Worm (Caenorhabditis elegans) whole organism, L1 larva: Measurements from ENCODE around the gene mpst-7.

Source experiments
- ceh-88 ChIP-seq: fragments of 200-800 bp; sonication (Bioruptor generic); IDR thresholded peaks from 2 replicates; pipeline ENCODE4 v1.3.6; 2022; ENCODE audit warnings: missing genetic modification characterization, missing compliant biosample characterization
- egl-27 ChIP-seq, 2 experiments: fragments of 150-350 bp in 1 of 2; sonication (generic microtip); optimal IDR thresholded peaks; 3 replicates each; lab custom pipeline; 2017 to 2018; ENCODE audit warnings: missing biosample characterization in 2 of 2, missing genetic modification characterization in 2 of 2, missing genetic modification reagents in 2 of 2
- elt-3 ChIP-seq, 6 experiments: fragments of 150-350 bp in 1 of 6; sonication (generic microtip); optimal IDR thresholded peaks; 2 replicates each; lab custom pipeline; 2017 to 2018; ENCODE audit warnings: missing biosample characterization in 6 of 6, missing genetic modification characterization in 6 of 6, inconsistent platforms in 1 of 6
- fkh-8 ChIP-seq: sonication (generic microtip); optimal IDR thresholded peaks from 2 replicates; lab custom pipeline; 2016; ENCODE audit warnings: mild to moderate bottlenecking, missing genetic modification characterization, missing compliant biosample characterization
- lin-13 ChIP-seq: fragments of 150-350 bp; optimal IDR thresholded peaks from 2 replicates; lab custom pipeline; 2014; ENCODE audit warnings: missing biosample characterization, missing genetic modification reagents, missing genetic modification characterization
- lir-3 ChIP-seq: sonication (generic microtip); optimal IDR thresholded peaks from 2 replicates; lab custom pipeline; 2016; ENCODE audit warnings: mild to moderate bottlenecking, missing genetic modification characterization, moderate library complexity, missing compliant biosample characterization; ENCODE audit not compliant: poor library complexity
- lsy-2 ChIP-seq, 2 experiments: fragments of 150-350 bp; optimal IDR thresholded peaks; 2 replicates each; lab custom pipeline; 2014; ENCODE audit warnings: missing biosample characterization in 2 of 2, missing genetic modification characterization in 2 of 2
- nhr-28 ChIP-seq: fragments of 150-350 bp; optimal IDR thresholded peaks from 2 replicates; lab custom pipeline; 2014; ENCODE audit warnings: missing biosample characterization, missing genetic modification characterization
- nhr-76 ChIP-seq: sonication (generic microtip); optimal IDR thresholded peaks from 2 replicates; lab custom pipeline; 2017; ENCODE audit warnings: missing biosample characterization, missing genetic modification characterization
- skn-1 ChIP-seq: fragments of 150-350 bp; optimal IDR thresholded peaks from 2 replicates; lab custom pipeline; 2014; ENCODE audit warnings: missing biosample characterization, missing genetic modification characterization
- tbx-2 ChIP-seq: sonication (generic microtip); optimal IDR thresholded peaks from 2 replicates; lab custom pipeline; 2016; ENCODE audit warnings: missing genetic modification characterization, missing compliant biosample characterization
- unc-62 ChIP-seq: fragments of 150-350 bp; optimal IDR thresholded peaks from 2 replicates; lab custom pipeline; 2014; ENCODE audit warnings: missing biosample characterization, missing genetic modification reagents, missing genetic modification characterization
- xbp-1 ChIP-seq: sonication (generic microtip); optimal IDR thresholded peaks from 2 replicates; lab custom pipeline; 2016; ENCODE audit warnings: missing genetic modification characterization, missing compliant biosample characterization
- ztf-11 ChIP-seq, 2 experiments: sonication (generic microtip); optimal IDR thresholded peaks; 2 replicates each; lab custom pipeline; 2016 to 2017; ENCODE audit warnings: missing genetic modification characterization in 2 of 2, missing biosample characterization in 1 of 2, missing compliant biosample characterization in 1 of 2

DNA sequence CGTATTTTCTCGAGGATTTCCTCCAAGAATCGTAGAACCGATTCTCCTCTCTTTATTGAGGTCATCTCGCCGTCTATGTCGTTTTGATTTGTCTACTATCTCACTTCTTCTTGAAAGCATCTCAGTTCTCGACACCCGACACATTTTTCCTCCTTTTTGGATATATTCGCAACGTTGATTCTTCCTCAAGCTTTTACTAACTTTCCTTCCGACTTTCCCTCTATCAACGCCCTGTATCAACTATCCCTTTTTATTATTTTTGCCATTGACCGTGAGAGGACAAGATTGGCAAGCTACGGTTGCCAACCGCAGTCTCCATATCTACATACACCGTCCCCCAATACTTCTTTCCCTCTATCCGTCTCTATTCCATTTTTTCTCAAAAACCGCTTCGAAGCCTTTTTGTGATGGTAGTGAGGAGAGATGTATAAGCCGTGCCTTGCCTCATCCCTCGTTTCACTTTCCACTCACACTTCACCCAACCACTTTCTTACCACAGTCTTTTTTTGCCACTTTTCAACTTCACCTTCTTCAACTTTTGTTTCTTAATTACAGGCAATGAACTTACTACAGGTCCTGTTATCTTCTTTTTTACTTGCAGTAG lies 31.9 kb downstream of the mpst-7 start, which contains the start of gene T16G1.2:
- no peak for TF ChIP-seq ceh-88
- TF ChIP-seq xbp-1 (tag; lab: Kevin White, UChicago), result no peak
- TF ChIP-seq lir-3 (tag; lab: Kevin White, UChicago), result no peak
- no peak for TF ChIP-seq nhr-76 (tag; lab: Kevin White, UChicago)
- TF ChIP-seq fkh-8 (tag; lab: Kevin White, UChicago), result no peak
- TF ChIP-seq lin-13, result no peak
- no peak for TF ChIP-seq ztf-11 (tag; optimal IDR thresholded peaks at IDR 0.05; lab: Kevin White, UChicago)
- no peak for TF ChIP-seq egl-27 (tag; optimal IDR thresholded peaks at IDR 0.05; lab: Kevin White, UChicago)
- no peak for TF ChIP-seq nhr-28 (tag; lab: Kevin White, UChicago)
- no peak for TF ChIP-seq unc-62
- no peak for TF ChIP-seq skn-1 (tag; lab: Kevin White, UChicago)
- no peak for TF ChIP-seq tbx-2
- TF ChIP-seq elt-3 (tag; optimal IDR thresholded peaks at IDR 0.05; lab: Kevin White, UChicago), result no peak
- TF ChIP-seq lsy-2 (tag; optimal IDR thresholded peaks at IDR 0.05; lab: Kevin White, UChicago), result no peak
